Fruit fly (Drosophila melanogaster) whole organism, prepupa: ENCODE data around the gene CG15824.

Experiments used
- CG3032 ChIP-seq: fragments of 200-800 bp; optimal IDR thresholded peaks from 2 replicates; lab custom pipeline; 2019; ENCODE audit warnings: missing biosample characterization, mild to moderate bottlenecking, missing genetic modification characterization, moderate library complexity
- CG34406 ChIP-seq: fragments of 200-800 bp; sonication (Bioruptor generic); optimal IDR thresholded peaks from 3 replicates; lab custom pipeline; 2016; ENCODE audit warnings: missing biosample characterization, missing genetic modification characterization
- Ets96B ChIP-seq: fragments of 200-800 bp; optimal IDR thresholded peaks from 2 replicates; lab custom pipeline; 2019; ENCODE audit warnings: missing biosample characterization, mild to moderate bottlenecking, missing genetic modification characterization, moderate library complexity
- Hr39 ChIP-seq: fragments of 200-800 bp; sonication (Bioruptor generic); optimal IDR thresholded peaks from 2 replicates; lab custom pipeline; 2016; ENCODE audit warnings: missing biosample characterization, missing genetic modification characterization
- Lpt ChIP-seq: fragments of 200-800 bp; sonication (Bioruptor generic); optimal IDR thresholded peaks from 3 replicates; lab custom pipeline; 2016; ENCODE audit warnings: missing biosample characterization, missing genetic modification characterization
- OdsH ChIP-seq: fragments of 200-800 bp; sonication (Bioruptor generic); optimal IDR thresholded peaks from 3 replicates; lab custom pipeline; 2016; ENCODE audit warnings: missing biosample characterization, missing genetic modification characterization
- Sox102F ChIP-seq: fragments of 200-800 bp; sonication (Bioruptor generic); optimal IDR thresholded peaks from 2 replicates; lab custom pipeline; 2016; ENCODE audit warnings: missing biosample characterization, mild to moderate bottlenecking, missing genetic modification characterization
- dac ChIP-seq: fragments of 200-800 bp; sonication (Bioruptor generic); optimal IDR thresholded peaks from 2 replicates; lab custom pipeline; 2017; ENCODE audit warnings: missing biosample characterization, mild to moderate bottlenecking, missing genetic modification characterization
- eg ChIP-seq: fragments of 200-800 bp; sonication (Bioruptor generic); IDR thresholded peaks from 3 replicates; pipeline ENCODE4 v1.3.6; 2022; ENCODE audit warnings: missing biosample characterization, missing genetic modification characterization
- lz ChIP-seq: fragments of 200-800 bp; sonication (Bioruptor generic); optimal IDR thresholded peaks from 3 replicates; lab custom pipeline; 2016; ENCODE audit warnings: missing biosample characterization, missing genetic modification characterization
- pdm3 ChIP-seq: fragments of 200-800 bp; sonication (Bioruptor generic); optimal IDR thresholded peaks from 3 replicates; lab custom pipeline; 2016; ENCODE audit warnings: missing biosample characterization, missing genetic modification characterization

DNA sequence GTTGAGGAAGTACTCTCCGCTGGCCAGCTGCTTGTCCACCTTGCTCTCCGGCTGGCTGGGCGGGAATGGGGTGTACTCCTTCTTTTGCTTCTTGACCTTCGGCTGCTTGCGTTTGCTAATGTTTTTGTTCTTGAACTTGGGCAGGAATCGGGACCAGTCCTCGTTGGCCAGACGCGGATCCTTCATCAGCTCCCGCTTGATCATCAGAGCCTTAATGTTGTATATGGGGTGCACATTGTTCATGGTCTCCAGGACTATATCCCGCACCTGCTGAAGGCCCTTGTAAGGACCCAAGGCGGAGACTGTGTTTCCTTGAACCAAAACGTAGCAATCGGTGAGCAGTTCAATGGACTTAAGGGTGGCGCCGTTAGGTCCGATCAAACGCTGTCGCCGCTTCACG is 16.0 kb downstream of the CG15824 start:
- no peak for TF ChIP-seq lz (GFP tag; lab: Kevin White, UChicago)
- TF ChIP-seq CG3032, result no peak
- TF ChIP-seq Hr39 (GFP tag; lab: Kevin White, UChicago), result no peak
- TF ChIP-seq OdsH (GFP tag; lab: Kevin White, UChicago), result no peak
- no peak for TF ChIP-seq dac (GFP tag; lab: Kevin White, UChicago)
- TF ChIP-seq CG34406 (GFP tag; lab: Kevin White, UChicago), result no peak
- no peak for TF ChIP-seq Ets96B (tag; lab: Kevin White, UChicago)
- no peak for TF ChIP-seq pdm3 (GFP tag; lab: Kevin White, UChicago)
- no peak for TF ChIP-seq Lpt
- TF ChIP-seq Sox102F (GFP tag; lab: Kevin White, UChicago), result no peak
- no peak for TF ChIP-seq eg (GFP tag; lab: Robert Waterston, UW)
